Worm (Caenorhabditis elegans): Measurements from ENCODE around the gene nep-9.

ce11 chrII:3444280-3444679, 45.2 kb upstream of the nep-9 start, which contains the start of gene C16C8.4:
- TF ChIP-seq elt-3 (tag; optimal IDR thresholded peaks at IDR 0.05) (no peak), gmeb-1 (tag; optimal IDR thresholded peaks at IDR 0.05) (no peak), ama-1 (optimal IDR thresholded peaks at IDR 0.05) (no peak), lin-39 (tag; optimal IDR thresholded peaks at IDR 0.05) (no peak), nhr-12 (tag; optimal IDR thresholded peaks at IDR 0.05) (no peak)
